Fruit fly (Drosophila melanogaster) S2 (cell line): ENCODE data around the gene HDAC4.

ENCODE experiments used
- CG8478 ChIP-seq: fragments of >200 bp; optimal IDR thresholded peaks from 2 replicates; lab custom pipeline; 2018
- CTCF ChIP-seq, 2 experiments: fragments of >200 bp; optimal IDR thresholded peaks; 2 replicates each; lab custom pipeline; 2018

dm6 chrX:13282717-13283116 lies 2.7 kb downstream of the HDAC4 start:
- TF ChIP-seq CG8478, result no peak
- no peak for TF ChIP-seq CTCF (optimal IDR thresholded peaks at IDR 0.05; lab: Kevin White, UChicago)
